Worm (Caenorhabditis elegans) whole organism, midembryonic: ENCODE measurements around the gene M05D6.5.
A peak's percentile ranks its signal among the peaks of the same experiment; 100 is the strongest.

Experiments used
- T22C8.4 ChIP-seq: fragments of 200-800 bp; sonication (Bioruptor generic); IDR thresholded peaks from 2 replicates; pipeline ENCODE4 v1.3.6; 2022; ENCODE audit warnings: missing genetic modification characterization, missing compliant biosample characterization
- cog-1 ChIP-seq: sonication (generic microtip); optimal IDR thresholded peaks from 2 replicates; lab custom pipeline; 2016; ENCODE audit warnings: missing genetic modification characterization, missing compliant biosample characterization
- flt-1 ChIP-seq: fragments of 200-800 bp; sonication (Bioruptor generic); IDR thresholded peaks from 2 replicates; pipeline ENCODE4 v1.3.6; 2022; ENCODE audit warnings: missing genetic modification characterization, missing compliant biosample characterization
- klf-2 ChIP-seq: fragments of 200-800 bp; sonication (Bioruptor generic); conservative IDR thresholded peaks from 2 replicates; pipeline ENCODE4 v1.3.6; 2022; ENCODE audit warnings: missing genetic modification reagents, missing genetic modification characterization, missing compliant biosample characterization
- med-1 ChIP-seq: sonication (generic microtip); optimal IDR thresholded peaks from 2 replicates; lab custom pipeline; 2017; ENCODE audit warnings: missing genetic modification characterization, mild to moderate bottlenecking, missing compliant biosample characterization, antibody characterized with exemption, missing genetic modification reagents; ENCODE audit not compliant: insufficient read depth
- ref-1 ChIP-seq: fragments of 200-800 bp; sonication (Bioruptor generic); conservative IDR thresholded peaks from 2 replicates; pipeline ENCODE4 v1.3.6; 2022; ENCODE audit warnings: missing genetic modification reagents, missing genetic modification characterization, missing compliant biosample characterization
- tab-1 ChIP-seq: fragments of 200-800 bp; sonication (Bioruptor generic); IDR thresholded peaks from 2 replicates; pipeline ENCODE4 v1.3.6; 2022; ENCODE audit warnings: missing genetic modification characterization, missing compliant biosample characterization
- ztf-23 ChIP-seq: fragments of 200-800 bp; sonication (Bioruptor generic); IDR thresholded peaks from 2 replicates; pipeline ENCODE4 v1.3.6; 2022; ENCODE audit warnings: missing genetic modification reagents, missing genetic modification characterization, missing compliant biosample characterization
- ztf-29 ChIP-seq: fragments of 200-800 bp; sonication (Bioruptor generic); IDR thresholded peaks from 2 replicates; pipeline ENCODE4 v1.3.6; 2022; ENCODE audit warnings: missing genetic modification reagents, missing genetic modification characterization, missing compliant biosample characterization

The M05D6.5 gene

ce11 chrII:8508956-8509355 is 27.0 kb upstream of the M05D6.5 start, which contains the start of gene T13H5.1:
TSS of gene T13H5.1 (minus strand) at chrII:8509056.
- no peak for TF ChIP-seq med-1
- no peak for TF ChIP-seq klf-2 (GFP tag; lab: Robert Waterston, UW)
- no peak for TF ChIP-seq ztf-29
- TF ChIP-seq ref-1 (GFP tag; lab: Robert Waterston, UW): no peak
- TF ChIP-seq flt-1 (GFP tag; lab: Robert Waterston, UW): no peak
- TF ChIP-seq cog-1 (tag; lab: Kevin White, UChicago): no peak
- TF ChIP-seq T22C8.4: no peak
- no peak for TF ChIP-seq ztf-23 (GFP tag; lab: Robert Waterston, UW)
- no peak for TF ChIP-seq tab-1 (GFP tag; lab: Robert Waterston, UW)

- TF ChIP-seq ztf-29: no peak
- TF ChIP-seq T22C8.4: no peak
- TF ChIP-seq klf-2 (GFP tag; lab: Robert Waterston, UW): no peak
- TF ChIP-seq ztf-23 (GFP tag; lab: Robert Waterston, UW): no peak
- TF ChIP-seq tab-1 (GFP tag; lab: Robert Waterston, UW): no peak
- TF ChIP-seq med-1: no peak
- no peak for TF ChIP-seq ref-1 (GFP tag; lab: Robert Waterston, UW)
- no peak for TF ChIP-seq cog-1 (tag; lab: Kevin White, UChicago)
- TF ChIP-seq flt-1 (GFP tag; lab: Robert Waterston, UW): no peak
These were observed 24.8 kb upstream of the M05D6.5 start for ce11 chrII:8506759-8507158.

- no peak for TF ChIP-seq flt-1 (GFP tag; lab: Robert Waterston, UW)
These were observed 22.2 kb upstream of the M05D6.5 start for ce11 chrII:8504074-8504724.

- TF ChIP-seq T22C8.4 (no peak), ref-1 (GFP tag; lab: Robert Waterston, UW) (no peak), klf-2 (GFP tag; lab: Robert Waterston, UW) (no peak), flt-1 (GFP tag; lab: Robert Waterston, UW) (0 out of 2 replicates have a peak, but pooled peaks have one; percentile 47)
These were observed 17.0 kb upstream of the M05D6.5 start for ce11 chrII:8499021-8499420.

ce11 chrII:8498173-8498572 is 16.2 kb upstream of the M05D6.5 start:
- TF ChIP-seq cog-1 (tag; lab: Kevin White, UChicago) (no peak), ref-1 (GFP tag; lab: Robert Waterston, UW) (no peak), ztf-23 (GFP tag; lab: Robert Waterston, UW) (no peak), tab-1 (GFP tag; lab: Robert Waterston, UW) (no peak), T22C8.4 (no peak), ztf-29 (no peak), klf-2 (GFP tag; lab: Robert Waterston, UW) (no peak), med-1 (no peak), flt-1 (GFP tag; lab: Robert Waterston, UW) (no peak)

- TF ChIP-seq med-1: no peak
- TF ChIP-seq T22C8.4: no peak
- no peak for TF ChIP-seq klf-2 (GFP tag; lab: Robert Waterston, UW)
- TF ChIP-seq ztf-23 (GFP tag; lab: Robert Waterston, UW): no peak
- TF ChIP-seq ref-1 (GFP tag; lab: Robert Waterston, UW): no peak
- TF ChIP-seq tab-1 (GFP tag; lab: Robert Waterston, UW): no peak
These were observed 14.2 kb upstream of the M05D6.5 start for ce11 chrII:8496184-8496583.

ce11 chrII:8494228-8494717 is 12.3 kb upstream of the M05D6.5 start, which contains the start of gene M05D6.9:
TSS of gene M05D6.9 (plus strand) at chrII:8494278.
- no peak for TF ChIP-seq klf-2 (GFP tag; lab: Robert Waterston, UW)
- no peak for TF ChIP-seq ref-1 (GFP tag; lab: Robert Waterston, UW)
- no peak for TF ChIP-seq ztf-29
- TF ChIP-seq cog-1 (tag; lab: Kevin White, UChicago): no peak
- no peak for TF ChIP-seq T22C8.4
- no peak for TF ChIP-seq ztf-23 (GFP tag; lab: Robert Waterston, UW)
- no peak for TF ChIP-seq tab-1 (GFP tag; lab: Robert Waterston, UW)
- no peak for TF ChIP-seq med-1
- TF ChIP-seq flt-1 (GFP tag; lab: Robert Waterston, UW): no peak

ce11 chrII:8488123-8488522 is 6.1 kb upstream of the M05D6.5 start:
- TF ChIP-seq med-1 (no peak), flt-1 (GFP tag; lab: Robert Waterston, UW) (no peak), tab-1 (GFP tag; lab: Robert Waterston, UW) (no peak), ztf-29 (no peak), klf-2 (GFP tag; lab: Robert Waterston, UW) (no peak), cog-1 (tag; lab: Kevin White, UChicago) (no peak), ztf-23 (GFP tag; lab: Robert Waterston, UW) (no peak), ref-1 (GFP tag; lab: Robert Waterston, UW) (no peak), T22C8.4 (no peak)

ce11 chrII:8485603-8486002 is 3.6 kb upstream of the M05D6.5 start, which contains the start of gene gbh-2:
TSS of gene gbh-2 (plus strand) at chrII:8485879.
- no peak for TF ChIP-seq ztf-23 (GFP tag; lab: Robert Waterston, UW)
- no peak for TF ChIP-seq ztf-29
- no peak for TF ChIP-seq cog-1 (tag; lab: Kevin White, UChicago)
- TF ChIP-seq klf-2 (GFP tag; lab: Robert Waterston, UW): no peak
- TF ChIP-seq med-1: no peak
- TF ChIP-seq flt-1 (GFP tag; lab: Robert Waterston, UW): no peak

- TF ChIP-seq med-1 (no peak), flt-1 (GFP tag; lab: Robert Waterston, UW) (no peak), T22C8.4 (no peak)
These were observed 2.5 kb upstream of the M05D6.5 start for ce11 chrII:8484546-8484945.
